Worm (Caenorhabditis elegans) whole organism, mixed stage, embryonic: Measurements from ENCODE around the gene btb-12.

Experiments
- M03D4.4 ChIP-seq: sonication (generic microtip); optimal IDR thresholded peaks from 2 replicates; lab custom pipeline; 2017; ENCODE audit warnings: mild to moderate bottlenecking, missing genetic modification characterization, missing compliant biosample characterization
- bed-3 ChIP-seq: fragments of 200-800 bp; sonication (Bioruptor generic); optimal IDR thresholded peaks from 3 replicates; lab custom pipeline; 2018; ENCODE audit warnings: mild to moderate bottlenecking, missing genetic modification characterization, moderate library complexity, missing compliant biosample characterization
- blmp-1 ChIP-seq: fragments of 150-350 bp; optimal IDR thresholded peaks from 2 replicates; lab custom pipeline; 2014; ENCODE audit warnings: missing biosample characterization, missing genetic modification characterization
- ceh-43 ChIP-seq: fragments of 200-800 bp; sonication (Bioruptor generic); optimal IDR thresholded peaks from 2 replicates; lab custom pipeline; 2018; ENCODE audit warnings: mild to moderate bottlenecking, missing genetic modification characterization, moderate library complexity, missing compliant biosample characterization
- ces-1 ChIP-seq: fragments of 150-350 bp; optimal IDR thresholded peaks from 2 replicates; lab custom pipeline; 2014; ENCODE audit warnings: missing biosample characterization, missing genetic modification reagents, missing genetic modification characterization
- cnd-1 ChIP-seq: fragments of 200-800 bp; sonication (Bioruptor generic); optimal IDR thresholded peaks from 2 replicates; lab custom pipeline; 2018; ENCODE audit warnings: mild to moderate bottlenecking, missing genetic modification characterization, missing compliant biosample characterization
- drap-1 ChIP-seq: fragments of 200-800 bp; sonication (Bioruptor generic); optimal IDR thresholded peaks from 3 replicates; lab custom pipeline; 2018; ENCODE audit warnings: mild to moderate bottlenecking, missing genetic modification characterization, missing compliant biosample characterization
- elt-1 ChIP-seq: sonication (generic microtip); optimal IDR thresholded peaks from 2 replicates; lab custom pipeline; 2017; ENCODE audit warnings: missing genetic modification characterization, mild to moderate bottlenecking, missing compliant biosample characterization, antibody characterized with exemption, moderate library complexity, borderline replicate concordance; ENCODE audit not compliant: insufficient read depth
- elt-3 ChIP-seq: fragments of 150-350 bp; optimal IDR thresholded peaks from 2 replicates; lab custom pipeline; 2014; ENCODE audit warnings: missing biosample characterization, missing genetic modification characterization
- flh-1 ChIP-seq: fragments of 200-800 bp; sonication (Bioruptor generic); optimal IDR thresholded peaks from 2 replicates; lab custom pipeline; 2018; ENCODE audit warnings: mild to moderate bottlenecking, missing genetic modification characterization, moderate library complexity, missing compliant biosample characterization
- ham-2 ChIP-seq: fragments of 200-800 bp; sonication (Bioruptor generic); optimal IDR thresholded peaks from 2 replicates; lab custom pipeline; 2018; ENCODE audit warnings: mild to moderate bottlenecking, missing genetic modification characterization, missing compliant biosample characterization
- lin-32 ChIP-seq: fragments of 200-800 bp; sonication (Bioruptor generic); optimal IDR thresholded peaks from 2 replicates; lab custom pipeline; 2018; ENCODE audit warnings: mild to moderate bottlenecking, missing genetic modification characterization, missing compliant biosample characterization
- lsy-2 ChIP-seq: fragments of 150-350 bp; optimal IDR thresholded peaks from 2 replicates; lab custom pipeline; 2014; ENCODE audit warnings: missing biosample characterization, missing genetic modification characterization
- mab-5 ChIP-seq: fragments of 150-350 bp; optimal IDR thresholded peaks from 2 replicates; lab custom pipeline; 2014; ENCODE audit warnings: missing biosample characterization, missing genetic modification characterization
- mls-2 ChIP-seq: sonication (generic microtip); optimal IDR thresholded peaks from 2 replicates; lab custom pipeline; 2016; ENCODE audit warnings: mild to moderate bottlenecking, missing genetic modification characterization, moderate library complexity, missing compliant biosample characterization
- nhr-12 ChIP-seq: fragments of 150-350 bp; optimal IDR thresholded peaks from 2 replicates; lab custom pipeline; 2014; ENCODE audit warnings: missing biosample characterization, missing genetic modification characterization
- nhr-2 ChIP-seq: fragments of 150-350 bp; optimal IDR thresholded peaks from 2 replicates; lab custom pipeline; 2014; ENCODE audit warnings: missing biosample characterization, missing genetic modification characterization
- nhr-237 ChIP-seq: fragments of 150-350 bp; optimal IDR thresholded peaks from 2 replicates; lab custom pipeline; 2014; ENCODE audit warnings: missing biosample characterization, missing genetic modification characterization
- nhr-28 ChIP-seq: fragments of 150-350 bp; optimal IDR thresholded peaks from 2 replicates; lab custom pipeline; 2014; ENCODE audit warnings: missing biosample characterization, missing genetic modification characterization
- pha-4 ChIP-seq: fragments of 150-350 bp; optimal IDR thresholded peaks from 2 replicates; lab custom pipeline; 2018; ENCODE audit warnings: missing biosample characterization, missing genetic modification reagents, missing genetic modification characterization
- sem-2 ChIP-seq: fragments of 200-800 bp; sonication (Bioruptor generic); optimal IDR thresholded peaks from 2 replicates; lab custom pipeline; 2018; ENCODE audit warnings: mild to moderate bottlenecking, missing genetic modification characterization, missing compliant biosample characterization
- snpc-4 ChIP-seq: fragments of 150-350 bp; optimal IDR thresholded peaks from 2 replicates; lab custom pipeline; 2014; ENCODE audit warnings: missing biosample characterization, missing genetic modification characterization
- sptf-1 ChIP-seq: sonication (generic microtip); optimal IDR thresholded peaks from 2 replicates; lab custom pipeline; 2017; ENCODE audit warnings: mild to moderate bottlenecking, missing genetic modification characterization, moderate library complexity, missing compliant biosample characterization
- tbx-8 ChIP-seq: fragments of 200-800 bp; sonication (Bioruptor generic); optimal IDR thresholded peaks from 2 replicates; lab custom pipeline; 2018; ENCODE audit warnings: mild to moderate bottlenecking, missing genetic modification characterization, moderate library complexity, missing compliant biosample characterization
- unc-120 ChIP-seq: sonication (generic microtip); optimal IDR thresholded peaks from 2 replicates; lab custom pipeline; 2017; ENCODE audit warnings: missing genetic modification characterization, missing compliant biosample characterization; ENCODE audit not compliant: poor library complexity, severe bottlenecking
- unc-39 ChIP-seq: fragments of 150-350 bp; optimal IDR thresholded peaks from 2 replicates; lab custom pipeline; 2014; ENCODE audit warnings: missing biosample characterization, missing genetic modification characterization
- unc-62 ChIP-seq: fragments of 150-350 bp; optimal IDR thresholded peaks from 2 replicates; lab custom pipeline; 2014; ENCODE audit warnings: missing biosample characterization, missing genetic modification reagents, missing genetic modification characterization
- zip-8 ChIP-seq: fragments of 150-350 bp; optimal IDR thresholded peaks from 2 replicates; lab custom pipeline; 2014; ENCODE audit warnings: missing biosample characterization, missing genetic modification characterization

Gene btb-12

ce11 chrII:1670260-1670879 is 15.4 kb downstream of the btb-12 start, which contains the start of gene nhx-6:
Gene nhx-6, plus strand, starts transcription at chrII:1670829.
- TF ChIP-seq mab-5 (tag; lab: Kevin White, UChicago): no peak
- TF ChIP-seq sem-2 (GFP tag; lab: Kevin White, UChicago): no peak
- TF ChIP-seq ham-2 (GFP tag; lab: Kevin White, UChicago): no peak
- no peak for TF ChIP-seq sptf-1 (tag; lab: Kevin White, UChicago)
- TF ChIP-seq elt-3: no peak
- TF ChIP-seq unc-39: no peak
- TF ChIP-seq ces-1: no peak
- TF ChIP-seq elt-1: no peak
- no peak for TF ChIP-seq tbx-8 (GFP tag; lab: Kevin White, UChicago)
- no peak for TF ChIP-seq blmp-1 (tag; lab: Kevin White, UChicago)
- no peak for TF ChIP-seq ceh-43 (GFP tag; lab: Kevin White, UChicago)
- TF ChIP-seq lsy-2 (tag; lab: Kevin White, UChicago): no peak
- no peak for TF ChIP-seq nhr-2 (tag; lab: Kevin White, UChicago)
- TF ChIP-seq unc-62 (GFP tag; lab: Kevin White, UChicago): no peak
- TF ChIP-seq drap-1 (GFP tag; lab: Kevin White, UChicago): no peak
- TF ChIP-seq nhr-237 (tag; lab: Kevin White, UChicago): no peak
- no peak for TF ChIP-seq nhr-28
- TF ChIP-seq, all 35 proteins: peak for 0

- TF ChIP-seq unc-120 (tag; lab: Kevin White, UChicago) (no peak), unc-62 (GFP tag; lab: Kevin White, UChicago) (no peak), lin-32 (no peak), bed-3 (no peak)
Measured at ce11 chrII:1670985-1671384, 16.0 kb downstream of the btb-12 start.

- no peak for TF ChIP-seq bed-3
- TF ChIP-seq nhr-2 (tag; lab: Kevin White, UChicago): no peak
- TF ChIP-seq nhr-28: no peak
- TF ChIP-seq blmp-1 (tag; lab: Kevin White, UChicago): no peak
- TF ChIP-seq nhr-237 (tag; lab: Kevin White, UChicago): no peak
- TF ChIP-seq flh-1 (GFP tag; lab: Kevin White, UChicago): no peak
- TF ChIP-seq cnd-1: no peak
- no peak for TF ChIP-seq zip-8 (tag; lab: Kevin White, UChicago)
Measured at ce11 chrII:1672673-1673072, 17.7 kb downstream of the btb-12 start.

ce11 chrII:1676088-1676487 is 21.1 kb downstream of the btb-12 start, which contains the start of gene fbxb-17:
Gene fbxb-17, plus strand, starts transcription at chrII:1676388.
- no peak for TF ChIP-seq zip-8 (tag; lab: Kevin White, UChicago)
- no peak for TF ChIP-seq ces-1
- TF ChIP-seq snpc-4: no peak
- TF ChIP-seq elt-3: no peak
- no peak for TF ChIP-seq nhr-12 (tag; lab: Kevin White, UChicago)
- no peak for TF ChIP-seq ham-2 (GFP tag; lab: Kevin White, UChicago)
- TF ChIP-seq cnd-1: no peak

ce11 chrII:1679081-1679480 is 24.1 kb downstream of the btb-12 start, which contains the start of gene irld-36:
Gene irld-36, plus strand, starts transcription at chrII:1679381.
- TF ChIP-seq unc-39: no peak
- TF ChIP-seq zip-8 (tag; lab: Kevin White, UChicago): no peak
- no peak for TF ChIP-seq bed-3
- no peak for TF ChIP-seq sem-2 (GFP tag; lab: Kevin White, UChicago)
- no peak for TF ChIP-seq lsy-2 (tag; lab: Kevin White, UChicago)
- TF ChIP-seq pha-4: no peak
- TF ChIP-seq mls-2: no peak
- TF ChIP-seq flh-1 (GFP tag; lab: Kevin White, UChicago): no peak
- TF ChIP-seq nhr-2 (tag; lab: Kevin White, UChicago): no peak

- no peak for TF ChIP-seq sptf-1 (tag; lab: Kevin White, UChicago)
- TF ChIP-seq bed-3: no peak
- no peak for TF ChIP-seq lin-32
- TF ChIP-seq mls-2: no peak
- TF ChIP-seq unc-39: no peak
- no peak for TF ChIP-seq M03D4.4 (tag; lab: Kevin White, UChicago)
- TF ChIP-seq nhr-12 (tag; lab: Kevin White, UChicago): no peak
- TF ChIP-seq, all 35 proteins: peak for 0
Measured at ce11 chrII:1682218-1682617, 27.2 kb downstream of the btb-12 start, which contains the start of gene fbxb-26. Gene fbxb-26, plus strand, starts transcription at chrII:1682518.
